Fruit fly (Drosophila melanogaster): ENCODE results near the gene Brd.

Brd gene

dm6 chr3L:14956288-14957032 lies 16.0 kb upstream of the Brd start (continued):
- TF ChIP-seq CG1603 (tag; optimal IDR thresholded peaks at IDR 0.05) (peak; percentile 54), CG11085 (GFP tag; IDR thresholded peaks at IDR 0.05) (no peak), CrebB (tag; optimal IDR thresholded peaks at IDR 0.05) (peak; percentile 16), Chrac-16 (GFP tag; optimal IDR thresholded peaks at IDR 0.05) (no peak), Bgb (GFP tag; IDR thresholded peaks at IDR 0.05; ENCODE audit: partially characterized antibody) (no peak), ewg (GFP tag; optimal IDR thresholded peaks at IDR 0.05) (no peak), CG4820 (GFP tag; optimal IDR thresholded peaks at IDR 0.05) (peak; percentile 25), Eip74EF (GFP tag; optimal IDR thresholded peaks at IDR 0.05) (no peak), rib (GFP tag; IDR thresholded peaks at IDR 0.05) (no peak), H15 (GFP tag; IDR thresholded peaks at IDR 0.05) (no peak), knrl (GFP tag; IDR thresholded peaks at IDR 0.05; ENCODE audit: partially characterized antibody) (no peak), corto (GFP tag; optimal IDR thresholded peaks at IDR 0.05) (no peak), zfh1 (GFP tag; IDR thresholded peaks at IDR 0.05) (no peak; the same call in 2 of the 3 replicates), CG4360 (GFP tag; IDR thresholded peaks at IDR 0.05) (no peak), CG12391 (tag; optimal IDR thresholded peaks at IDR 0.05) (peak; percentile 9), esg (GFP tag; conservative IDR thresholded peaks at IDR 0.05) (no peak), CG11247 (GFP tag; IDR thresholded peaks at IDR 0.05) (no peak), Myb (GFP tag; optimal IDR thresholded peaks at IDR 0.05) (no peak), CG16779 (GFP tag; IDR thresholded peaks at IDR 0.05) (no peak), yki (optimal IDR thresholded peaks at IDR 0.05) (no peak), psq (GFP tag; optimal IDR thresholded peaks at IDR 0.05) (peak; percentile 54), gro (GFP tag; optimal IDR thresholded peaks at IDR 0.05) (no peak), ATbp (GFP tag; optimal IDR thresholded peaks at IDR 0.05) (no peak), Bteb2 (GFP tag; optimal IDR thresholded peaks at IDR 0.05) (no peak), ken (GFP tag; IDR thresholded peaks at IDR 0.05) (no peak), ssp (GFP tag; IDR thresholded peaks at IDR 0.05) (no peak), crc (GFP tag; optimal IDR thresholded peaks at IDR 0.05) (no peak), disco-r (GFP tag; optimal IDR thresholded peaks at IDR 0.05) (no peak), TFAM (GFP tag; optimal IDR thresholded peaks at IDR 0.05) (peak; percentile 21), CG10366 (GFP tag; IDR thresholded peaks at IDR 0.05) (no peak), Ravus (GFP tag; IDR thresholded peaks at IDR 0.05) (no peak), dmrt11E (tag; optimal IDR thresholded peaks at IDR 0.05) (peak; percentile 76), CG2199 (GFP tag; IDR thresholded peaks at IDR 0.05) (0 out of 3 replicates have a peak, but pooled peaks have one; percentile 51), lov (optimal IDR thresholded peaks at IDR 0.05) (no peak), lov (GFP tag; IDR thresholded peaks at IDR 0.05) (0 out of 3 replicates have a peak, but pooled peaks have one; percentile 7), CG11695 (GFP tag; IDR thresholded peaks at IDR 0.05) (no peak), Poxn (GFP tag; IDR thresholded peaks at IDR 0.05) (no peak), sob (GFP tag; IDR thresholded peaks at IDR 0.05) (no peak), CG11456 (GFP tag; IDR thresholded peaks at IDR 0.05) (no peak), Lim3 (GFP tag; IDR thresholded peaks at IDR 0.05) (no peak), pho (GFP tag; optimal IDR thresholded peaks at IDR 0.05) (no peak), CG31224 (GFP tag; IDR thresholded peaks at IDR 0.05) (no peak), fu2 (GFP tag; optimal IDR thresholded peaks at IDR 0.05) (no peak), CG1602 (GFP tag; optimal IDR thresholded peaks at IDR 0.05) (peak; percentile 39), odd (GFP tag; optimal IDR thresholded peaks at IDR 0.05) (peak; percentile 37), Dbx (GFP tag; IDR thresholded peaks at IDR 0.05) (no peak), Stat92E (GFP tag; optimal IDR thresholded peaks at IDR 0.05) (no peak), CG12104 (GFP tag; optimal IDR thresholded peaks at IDR 0.05) (peak; percentile 62), sens-2 (GFP tag; IDR thresholded peaks at IDR 0.05) (no peak), ato (GFP tag; IDR thresholded peaks at IDR 0.05; ENCODE audit: partially characterized antibody) (no peak), CG13424 (tag; optimal IDR thresholded peaks at IDR 0.05) (no peak)
